Fruit fly (Drosophila melanogaster) whole organism, embryonic: ENCODE data around the gene cue.

ENCODE experiments used
- Adf1 ChIP-seq: fragments of 200-800 bp; sonication (Bioruptor generic); IDR thresholded peaks from 2 replicates; pipeline ENCODE4 v1.3.6; 2022; ENCODE audit warnings: missing biosample characterization, missing genetic modification characterization
- Awh ChIP-seq: fragments of 200-800 bp; sonication (Bioruptor generic); IDR thresholded peaks from 2 replicates; pipeline ENCODE4, ENCODE4 v1.3.6; 2022; ENCODE audit warnings: missing biosample characterization, missing genetic modification characterization
- B-H1 ChIP-seq: fragments of 200-800 bp; sonication (Bioruptor generic); IDR thresholded peaks from 3 replicates; pipeline ENCODE4 v1.3.6; 2022; ENCODE audit warnings: missing biosample characterization, missing genetic modification characterization
- Bteb2 ChIP-seq: fragments of 200-800 bp; sonication (Bioruptor generic); optimal IDR thresholded peaks from 2 replicates; lab custom pipeline; 2016; ENCODE audit warnings: missing biosample characterization, missing genetic modification characterization
- CG10147 ChIP-seq: fragments of 200-800 bp; sonication (Bioruptor generic); optimal IDR thresholded peaks from 2 replicates; lab custom pipeline; 2019; ENCODE audit warnings: missing biosample characterization, mild to moderate bottlenecking, missing genetic modification characterization, moderate library complexity
- CG1024 ChIP-seq: fragments of 200-800 bp; sonication (Bioruptor generic); IDR thresholded peaks from 2 replicates; pipeline ENCODE4 v1.3.6; 2022; ENCODE audit warnings: missing biosample characterization, missing genetic modification characterization
- CG10267 ChIP-seq: fragments of 200-800 bp; sonication (Bioruptor generic); optimal IDR thresholded peaks from 2 replicates; lab custom pipeline; 2018; ENCODE audit warnings: missing biosample characterization, mild to moderate bottlenecking, missing genetic modification characterization, moderate library complexity
- CG10462 ChIP-seq: fragments of 200-800 bp; sonication (Bioruptor generic); optimal IDR thresholded peaks from 2 replicates; lab custom pipeline; 2016; ENCODE audit warnings: missing biosample characterization, missing genetic modification characterization
- CG10959 ChIP-seq: fragments of 200-800 bp; sonication (Bioruptor generic); IDR thresholded peaks from 2 replicates; pipeline ENCODE4 v1.3.6; 2022; ENCODE audit warnings: missing biosample characterization, missing genetic modification characterization
- CG16813 ChIP-seq: fragments of 200-800 bp; sonication (Bioruptor generic); IDR thresholded peaks from 3 replicates; pipeline ENCODE4 v1.3.6; 2022; ENCODE audit warnings: missing biosample characterization, missing genetic modification characterization; ENCODE audit not compliant: partially characterized antibody
- CG17186 ChIP-seq: fragments of 200-800 bp; sonication (Bioruptor generic); optimal IDR thresholded peaks from 3 replicates; lab custom pipeline; 2017; ENCODE audit warnings: missing biosample characterization, missing genetic modification reagents, missing genetic modification characterization
- CG17328 ChIP-seq: fragments of 200-800 bp; sonication (Bioruptor generic); IDR thresholded peaks from 2 replicates; pipeline ENCODE4 v1.3.6; 2022; ENCODE audit warnings: missing biosample characterization, missing genetic modification characterization
- CG2116 ChIP-seq: fragments of 200-800 bp; sonication (Bioruptor generic); optimal IDR thresholded peaks from 3 replicates; lab custom pipeline; 2018; ENCODE audit warnings: missing biosample characterization, mild to moderate bottlenecking, missing genetic modification characterization
- CG31388 ChIP-seq: fragments of 200-800 bp; sonication (Bioruptor generic); optimal IDR thresholded peaks from 2 replicates; lab custom pipeline; 2016; ENCODE audit warnings: missing biosample characterization, missing genetic modification characterization
- CG32767 ChIP-seq: fragments of 200-800 bp; sonication (Bioruptor generic); IDR thresholded peaks from 2 replicates; pipeline ENCODE4 v1.3.6; 2022; ENCODE audit warnings: missing biosample characterization, missing genetic modification characterization
- CG3281 ChIP-seq: fragments of 200-800 bp; sonication (Bioruptor generic); optimal IDR thresholded peaks from 3 replicates; lab custom pipeline; 2017; ENCODE audit warnings: missing biosample characterization, mild to moderate bottlenecking, missing genetic modification characterization
- CG4424 ChIP-seq: fragments of 200-800 bp; sonication (Bioruptor generic); optimal IDR thresholded peaks from 3 replicates; lab custom pipeline; 2016; ENCODE audit warnings: missing biosample characterization, missing genetic modification characterization
- CG4820 ChIP-seq: fragments of 200-800 bp; sonication (Bioruptor generic); optimal IDR thresholded peaks from 3 replicates; lab custom pipeline; 2016; ENCODE audit warnings: missing biosample characterization, missing genetic modification characterization
- CG5953 ChIP-seq: fragments of 200-800 bp; sonication (Bioruptor generic); IDR thresholded peaks from 2 replicates; pipeline ENCODE4 v1.3.6; 2022; ENCODE audit warnings: missing biosample characterization, missing genetic modification characterization
- CG6254 ChIP-seq: fragments of 200-800 bp; sonication (Bioruptor generic); optimal IDR thresholded peaks from 3 replicates; lab custom pipeline; 2017; ENCODE audit warnings: mild to moderate bottlenecking, missing biosample characterization, missing genetic modification reagents, missing genetic modification characterization
- CG6689 ChIP-seq: fragments of 200-800 bp; sonication (Bioruptor generic); IDR thresholded peaks from 2 replicates; pipeline ENCODE4 v1.3.6; 2022; ENCODE audit warnings: missing biosample characterization, missing genetic modification characterization
- CG6854 ChIP-seq: fragments of 200-800 bp; sonication (Bioruptor generic); optimal IDR thresholded peaks from 3 replicates; lab custom pipeline; 2017; ENCODE audit warnings: missing biosample characterization, mild to moderate bottlenecking, missing genetic modification characterization
- CG7357 ChIP-seq: fragments of 200-800 bp; sonication (Bioruptor generic); IDR thresholded peaks from 3 replicates; pipeline ENCODE4 v1.3.6; 2022; ENCODE audit warnings: missing biosample characterization, missing genetic modification characterization
- CG7928 ChIP-seq: fragments of 200-800 bp; sonication (Bioruptor generic); optimal IDR thresholded peaks from 2 replicates; lab custom pipeline; 2017; ENCODE audit warnings: missing biosample characterization, mild to moderate bottlenecking, missing genetic modification characterization
- Dbx ChIP-seq: fragments of 200-800 bp; sonication (Bioruptor generic); IDR thresholded peaks from 3 replicates; pipeline ENCODE4 v1.3.6; 2022; ENCODE audit warnings: missing biosample characterization, missing genetic modification characterization
- Doc3 ChIP-seq: fragments of 200-800 bp; sonication (Bioruptor generic); IDR thresholded peaks from 3 replicates; pipeline ENCODE4 v1.3.6; 2022; ENCODE audit warnings: missing biosample characterization, missing genetic modification characterization; ENCODE audit not compliant: partially characterized antibody
- Fer1 ChIP-seq: fragments of 200-800 bp; sonication (Bioruptor generic); optimal IDR thresholded peaks from 2 replicates; lab custom pipeline; 2017; ENCODE audit warnings: missing biosample characterization, mild to moderate bottlenecking, missing genetic modification characterization
- Fer2 ChIP-seq: fragments of 200-800 bp; sonication (Bioruptor generic); optimal IDR thresholded peaks from 2 replicates; lab custom pipeline; 2018; ENCODE audit warnings: missing biosample characterization, mild to moderate bottlenecking, missing genetic modification characterization, moderate library complexity
- Gsc ChIP-seq: fragments of 200-800 bp; sonication (Bioruptor generic); IDR thresholded peaks from 2 replicates; pipeline ENCODE4 v1.3.6; 2022; ENCODE audit warnings: missing biosample characterization, missing genetic modification characterization
- Hr39 ChIP-seq: fragments of >200 bp; optimal IDR thresholded peaks from 2 replicates; lab custom pipeline; 2017
- Jarid2 ChIP-seq: fragments of 200-800 bp; sonication (Bioruptor generic); optimal IDR thresholded peaks from 3 replicates; lab custom pipeline; 2017; ENCODE audit warnings: mild to moderate bottlenecking, missing biosample characterization, missing genetic modification reagents, missing genetic modification characterization
- Opbp ChIP-seq: fragments of 200-800 bp; sonication (Bioruptor generic); IDR thresholded peaks from 3 replicates; pipeline ENCODE4 v1.3.6; 2022; ENCODE audit warnings: missing biosample characterization, missing genetic modification characterization; ENCODE audit not compliant: partially characterized antibody
- abd-A ChIP-seq: fragments of 200-800 bp; sonication (Bioruptor generic); optimal IDR thresholded peaks from 3 replicates; lab custom pipeline; 2019; ENCODE audit warnings: missing biosample characterization, mild to moderate bottlenecking, missing genetic modification characterization, moderate library complexity
- bcd ChIP-seq: fragments of 200-800 bp; sonication (Bioruptor generic); optimal IDR thresholded peaks from 2 replicates; lab custom pipeline; 2017; ENCODE audit warnings: missing biosample characterization, mild to moderate bottlenecking, missing genetic modification characterization
- dm ChIP-seq: fragments of 200-800 bp; sonication (Bioruptor generic); optimal IDR thresholded peaks from 3 replicates; lab custom pipeline; 2016; ENCODE audit warnings: missing biosample characterization, missing genetic modification characterization
- emc ChIP-seq: fragments of 200-800 bp; sonication (Bioruptor generic); optimal IDR thresholded peaks from 2 replicates; lab custom pipeline; 2016; ENCODE audit warnings: missing biosample characterization, missing genetic modification characterization
- ftz-f1 ChIP-seq: fragments of 200-800 bp; sonication (Bioruptor generic); optimal IDR thresholded peaks from 2 replicates; lab custom pipeline; 2016; ENCODE audit warnings: missing biosample characterization, missing genetic modification characterization
- gfzf ChIP-seq: fragments of 200-800 bp; sonication (Bioruptor generic); optimal IDR thresholded peaks from 2 replicates; lab custom pipeline; 2016; ENCODE audit warnings: missing biosample characterization, mild to moderate bottlenecking, missing genetic modification characterization, moderate library complexity
- hkb ChIP-seq, 2 experiments: fragments of 200-800 bp in 1 of 2; fragments of >200 bp in 1 of 2; sonication (Bioruptor generic) in 1 of 2; IDR thresholded peaks in 1 of 2; optimal IDR thresholded peaks in 1 of 2; 2 replicates each; pipeline versions ENCODE4 v1.3.6 to Lab custom; 2017 to 2022; ENCODE audit warnings: missing biosample characterization in 1 of 2, missing genetic modification characterization in 1 of 2
- ken ChIP-seq: fragments of 200-800 bp; sonication (Bioruptor generic); IDR thresholded peaks from 3 replicates; pipeline ENCODE4 v1.3.6; 2022; ENCODE audit warnings: missing biosample characterization, missing genetic modification characterization
- nerfin-1 ChIP-seq: fragments of 200-800 bp; sonication (Bioruptor generic); optimal IDR thresholded peaks from 3 replicates; lab custom pipeline; 2019; ENCODE audit warnings: missing biosample characterization, mild to moderate bottlenecking, missing genetic modification characterization, moderate library complexity
- odd ChIP-seq: fragments of 200-800 bp; sonication (Bioruptor generic); optimal IDR thresholded peaks from 2 replicates; lab custom pipeline; 2017; ENCODE audit warnings: missing biosample characterization, mild to moderate bottlenecking, missing genetic modification characterization
- onecut ChIP-seq: fragments of 200-800 bp; sonication (Bioruptor generic); IDR thresholded peaks from 2 replicates; pipeline ENCODE4 v1.3.6; 2022; ENCODE audit warnings: missing biosample characterization, missing genetic modification characterization
- pan ChIP-seq, 4 experiments: fragments of >200 bp in 3 of 4; fragments of 200-800 bp in 1 of 4; sonication (Bioruptor generic) in 1 of 4; optimal IDR thresholded peaks in 3 of 4; IDR thresholded peaks in 1 of 4; 2 replicates each; pipeline versions ENCODE4 v1.3.6 to Lab custom; 2017 to 2022; ENCODE audit warnings: missing biosample characterization in 2 of 4, missing genetic modification characterization in 2 of 4, mixed read lengths in 1 of 4
- pnt ChIP-seq: fragments of 200-800 bp; sonication (Bioruptor generic); optimal IDR thresholded peaks from 3 replicates; lab custom pipeline; 2016; ENCODE audit warnings: missing biosample characterization, missing genetic modification characterization
- so ChIP-seq: fragments of 200-800 bp; sonication (Bioruptor generic); IDR thresholded peaks from 3 replicates; pipeline ENCODE4 v1.3.6; 2022; ENCODE audit warnings: missing biosample characterization, missing genetic modification characterization
- vnd ChIP-seq: fragments of 200-800 bp; sonication (Bioruptor generic); IDR thresholded peaks from 3 replicates; pipeline ENCODE4 v1.3.6; 2022; ENCODE audit warnings: missing biosample characterization, missing genetic modification characterization; ENCODE audit not compliant: partially characterized antibody

cue gene

dm6 chr3L:1536487-1537337 lies 19.6 kb upstream of the cue start, which contains the start of the genes CG12091 and pns (continued):
- 0 out of 3 replicates have a peak, but pooled peaks have one; percentile 6 for TF ChIP-seq CG16813
- TF ChIP-seq Dbx (GFP tag; lab: Robert Waterston, UW): peak; percentile 43; the same call in 1 of the 3 replicates
- TF ChIP-seq CG6254: peak; percentile 100
- peak; percentile 56 for TF ChIP-seq onecut (GFP tag; lab: Robert Waterston, UW)
- peak; percentile 47; the same call in 1 of the 2 replicates for TF ChIP-seq CG32767 (GFP tag; lab: Robert Waterston, UW)
- peak; percentile 70 for TF ChIP-seq CG10462 (GFP tag; lab: Kevin White, UChicago)
- TF ChIP-seq Hr39 (lab: Kevin White, UChicago): no peak
- TF ChIP-seq Gsc (GFP tag; lab: Robert Waterston, UW): no peak
- TF ChIP-seq Jarid2 (GFP tag; lab: Kevin White, UChicago): peak; percentile 65
- peak; percentile 61 for TF ChIP-seq dm
- peak; percentile 90 for TF ChIP-seq CG10267 (tag; lab: Kevin White, UChicago)
- TF ChIP-seq B-H1 (GFP tag; lab: Robert Waterston, UW): peak; percentile 67
- TF ChIP-seq bcd (GFP tag; lab: Kevin White, UChicago): peak; percentile 59
- peak; percentile 56 for TF ChIP-seq Bteb2 (GFP tag; lab: Kevin White, UChicago)
- no peak for TF ChIP-seq vnd (GFP tag; lab: Robert Waterston, UW)
- TF ChIP-seq CG4820: peak; percentile 60
- TF ChIP-seq pnt: peak; percentile 63
- TF ChIP-seq emc (GFP tag; lab: Kevin White, UChicago): no peak
- peak; percentile 69 for TF ChIP-seq CG4424
- peak; percentile 33; the same call in 1 of the 2 replicates for TF ChIP-seq Adf1 (GFP tag; lab: Robert Waterston, UW)
- peak; percentile 76; the same call in 1 of the 2 replicates for TF ChIP-seq CG17328 (GFP tag; lab: Robert Waterston, UW)
- TF ChIP-seq Fer1: peak; percentile 60
- peak; percentile 64 for TF ChIP-seq CG6689
- peak; percentile 45 for TF ChIP-seq CG17186
- peak; percentile 41; the same call in 1 of the 2 replicates for TF ChIP-seq CG1024
- peak; percentile 20 for TF ChIP-seq CG31388 (GFP tag; lab: Kevin White, UChicago)
- peak; percentile 93 for TF ChIP-seq gfzf (GFP tag; lab: Kevin White, UChicago)
- TF ChIP-seq ken (GFP tag; lab: Robert Waterston, UW): 0 out of 3 replicates have a peak, but pooled peaks have one; percentile 31
- peak; percentile 39 for TF ChIP-seq nerfin-1
- no peak for TF ChIP-seq Doc3 (GFP tag; lab: Robert Waterston, UW)
- TF ChIP-seq pan (optimal IDR thresholded peaks at IDR 0.05; lab: Kevin White, UChicago): no peak
- TF ChIP-seq pan (GFP tag; optimal IDR thresholded peaks at IDR 0.05 in 1 of 2, IDR thresholded peaks at IDR 0.05 in 1 of 2): peak in 1 of 2 experiments; percentile 57
- no peak for TF ChIP-seq CG7357 (GFP tag; lab: Robert Waterston, UW)
- TF ChIP-seq odd (GFP tag; lab: Kevin White, UChicago): peak; percentile 62
- TF ChIP-seq Fer2 (tag; lab: Kevin White, UChicago): peak; percentile 13
- TF ChIP-seq CG6854 (GFP tag; lab: Kevin White, UChicago): peak; percentile 17
- TF ChIP-seq Opbp (GFP tag; lab: Robert Waterston, UW): peak; percentile 67; the same call in 2 of the 3 replicates
- no peak for TF ChIP-seq Awh (GFP tag; lab: Robert Waterston, UW)
- TF ChIP-seq CG10147 (GFP tag; lab: Kevin White, UChicago): no peak
- peak; percentile 58 for TF ChIP-seq CG7928
- TF ChIP-seq hkb (optimal IDR thresholded peaks at IDR 0.05; lab: Kevin White, UChicago): peak; percentile 39
- TF ChIP-seq hkb (GFP tag; IDR thresholded peaks at IDR 0.05; lab: Robert Waterston, UW): peak; percentile 64
- peak; percentile 89 for TF ChIP-seq abd-A (tag; lab: Kevin White, UChicago)
- TF ChIP-seq so: peak; percentile 6; the same call in 2 of the 3 replicates
- TF ChIP-seq CG3281 (GFP tag; lab: Kevin White, UChicago): peak; percentile 66
- peak; percentile 74; the same call in 1 of the 2 replicates for TF ChIP-seq CG5953 (GFP tag; lab: Robert Waterston, UW)
- TF ChIP-seq CG2116 (GFP tag; lab: Kevin White, UChicago): peak; percentile 41
- peak; percentile 11 for TF ChIP-seq ftz-f1 (GFP tag; lab: Kevin White, UChicago)
- TF ChIP-seq CG10959 (GFP tag; lab: Robert Waterston, UW): 0 out of 2 replicates have a peak, but pooled peaks have one; percentile 27
